Worm (Caenorhabditis elegans): Measurements from ENCODE around the gene cdf-1.

- no peak for TF ChIP-seq ces-1 (GFP tag; optimal IDR thresholded peaks at IDR 0.05)
- TF ChIP-seq unc-62 (GFP tag; optimal IDR thresholded peaks at IDR 0.05) = no peak
- TF ChIP-seq sptf-1 (tag; optimal IDR thresholded peaks at IDR 0.05) = no peak
- TF ChIP-seq lin-13 (tag; optimal IDR thresholded peaks at IDR 0.05) = no peak
- no peak for TF ChIP-seq nhr-12 (tag; optimal IDR thresholded peaks at IDR 0.05)
- TF ChIP-seq ztf-11 (tag; optimal IDR thresholded peaks at IDR 0.05) = no peak
- TF ChIP-seq lin-32 (GFP tag; optimal IDR thresholded peaks at IDR 0.05) = no peak
These were observed 46.7 kb upstream of the cdf-1 start for ce11 chrX:6551679-6552078.
